Worm (Caenorhabditis elegans) whole organism, L4 larva: ENCODE measurements around the gene ZC239.4.

Source experiments
- F10B5.3 ChIP-seq: sonication (generic microtip); optimal IDR thresholded peaks from 2 replicates; lab custom pipeline; 2016; ENCODE audit warnings: mild to moderate bottlenecking, missing genetic modification characterization, missing compliant biosample characterization
- ZK546.5 ChIP-seq, 2 experiments: sonication (generic microtip); optimal IDR thresholded peaks; 2 replicates each; lab custom pipeline; 2017; ENCODE audit warnings: missing biosample characterization in 2 of 2, missing genetic modification characterization in 2 of 2
- ceh-82 ChIP-seq: sonication (generic microtip); optimal IDR thresholded peaks from 2 replicates; lab custom pipeline; 2017; ENCODE audit warnings: missing biosample characterization, missing genetic modification characterization
- ctbp-1 ChIP-seq: fragments of 200-800 bp; sonication (Bioruptor generic); IDR thresholded peaks from 2 replicates; pipeline ENCODE4 v1.3.6; 2022; ENCODE audit warnings: missing genetic modification reagents, missing genetic modification characterization, missing compliant biosample characterization
- dve-1 ChIP-seq: sonication (generic microtip); optimal IDR thresholded peaks from 2 replicates; lab custom pipeline; 2017; ENCODE audit warnings: antibody characterized with exemption, mild to moderate bottlenecking, missing genetic modification characterization, missing compliant biosample characterization; ENCODE audit not compliant: insufficient read depth
- nhr-28 ChIP-seq: fragments of 150-350 bp; optimal IDR thresholded peaks from 2 replicates; lab custom pipeline; 2014; ENCODE audit warnings: missing biosample characterization, missing genetic modification characterization
- vab-7 ChIP-seq: fragments of 200-800 bp; sonication (Bioruptor generic); IDR thresholded peaks from 2 replicates; pipeline ENCODE4 v1.3.6; 2022; ENCODE audit warnings: missing genetic modification reagents, missing genetic modification characterization, missing compliant biosample characterization

DNA sequence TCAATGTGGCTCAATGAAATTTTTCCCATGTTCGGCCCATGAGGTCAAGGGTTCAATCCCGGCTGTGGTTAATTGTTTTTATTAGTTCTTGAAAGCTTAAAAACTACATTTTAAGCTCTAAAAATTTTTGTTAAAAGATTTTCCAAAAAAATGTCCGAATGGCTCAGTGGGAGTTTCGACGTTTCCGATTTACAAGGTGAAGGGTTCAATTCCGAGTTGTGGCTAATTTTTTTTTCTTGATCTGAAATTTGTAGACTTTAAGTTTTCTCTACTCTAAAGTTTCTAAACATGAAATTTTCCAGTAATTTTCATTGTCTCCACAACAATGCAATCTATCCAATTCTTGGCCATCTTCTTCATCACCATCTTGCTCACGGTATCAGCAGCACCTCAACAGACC, 48.5 kb downstream of the ZC239.4 start, which contains the start of gene F02E11.2:
- TF ChIP-seq ctbp-1 (no peak), nhr-28 (tag; lab: Kevin White, UChicago) (no peak), ZK546.5 (tag; optimal IDR thresholded peaks at IDR 0.05; lab: Kevin White, UChicago) (no peak), vab-7 (GFP tag; lab: Robert Waterston, UW) (no peak), ceh-82 (no peak), dve-1 (tag; lab: Kevin White, UChicago) (no peak), F10B5.3 (tag; lab: Kevin White, UChicago) (no peak)
